Fruit fly (Drosophila melanogaster): Measurements from ENCODE around the gene Pss.

- no peak for TF ChIP-seq CG10348 (GFP tag; IDR thresholded peaks at IDR 0.05)
- TF ChIP-seq fd96Ca (GFP tag; IDR thresholded peaks at IDR 0.05), result no peak
- TF ChIP-seq CG13204 (GFP tag; optimal IDR thresholded peaks at IDR 0.05), result no peak
- peak; percentile 34 for TF ChIP-seq CG9948 (tag; optimal IDR thresholded peaks at IDR 0.05)
- no peak for TF ChIP-seq Pif1A (GFP tag; optimal IDR thresholded peaks at IDR 0.05)
- TF ChIP-seq CG4496 (GFP tag; IDR thresholded peaks at IDR 0.05), result no peak
Observed at dm6 chr3L:20562649-20563048, 36.7 kb upstream of the Pss start.
